Worm (Caenorhabditis elegans) whole organism, L4 larva: Measurements from ENCODE around the gene madf-4.

Experiments used
- F10B5.3 ChIP-seq: sonication (generic microtip); optimal IDR thresholded peaks from 2 replicates; lab custom pipeline; 2016; ENCODE audit warnings: mild to moderate bottlenecking, missing genetic modification characterization, missing compliant biosample characterization
- F49E8.2 ChIP-seq: sonication (generic microtip); optimal IDR thresholded peaks from 2 replicates; lab custom pipeline; 2016; ENCODE audit warnings: missing compliant biosample characterization, mild to moderate bottlenecking, missing genetic modification characterization, borderline replicate concordance
- T20F7.1 ChIP-seq: fragments of 200-800 bp; sonication (Bioruptor generic); optimal IDR thresholded peaks from 2 replicates; lab custom pipeline; 2018; ENCODE audit warnings: mild to moderate bottlenecking, missing genetic modification characterization, missing compliant biosample characterization
- Y48G9A.11 ChIP-seq: fragments of 200-800 bp; sonication (Bioruptor generic); IDR thresholded peaks from 2 replicates; pipeline ENCODE4 v1.3.6; 2022; ENCODE audit warnings: missing genetic modification reagents, missing genetic modification characterization, missing compliant biosample characterization
- aha-1 ChIP-seq: fragments of 150-350 bp; peaks from one replicate; lab custom pipeline; 2014; ENCODE audit warnings: missing biosample characterization, missing genetic modification characterization
- arid-1 ChIP-seq: fragments of 200-800 bp; sonication (Bioruptor generic); conservative IDR thresholded peaks from 2 replicates; pipeline ENCODE4 v1.3.6; 2022; ENCODE audit warnings: missing genetic modification reagents, missing genetic modification characterization, missing compliant biosample characterization
- ceh-28 ChIP-seq: fragments of 150-350 bp; optimal IDR thresholded peaks from 2 replicates; lab custom pipeline; 2014; ENCODE audit warnings: missing biosample characterization, missing genetic modification reagents, missing genetic modification characterization
- ceh-62 ChIP-seq: sonication (generic microtip); optimal IDR thresholded peaks from 2 replicates; lab custom pipeline; 2017; ENCODE audit warnings: missing biosample characterization, missing genetic modification characterization
- ces-1 ChIP-seq: fragments of 150-350 bp; sonication (generic microtip); optimal IDR thresholded peaks from 4 replicates; lab custom pipeline; 2014; ENCODE audit warnings: missing biosample characterization, missing genetic modification reagents, missing genetic modification characterization
- daf-12 ChIP-seq: fragments of 150-350 bp; optimal IDR thresholded peaks from 2 replicates; lab custom pipeline; 2014; ENCODE audit warnings: missing biosample characterization, missing genetic modification reagents, missing genetic modification characterization
- daf-16 ChIP-seq, 3 experiments: sonication (generic microtip); optimal IDR thresholded peaks; 2 replicates each; lab custom pipeline; 2016 to 2017; ENCODE audit warnings: missing genetic modification characterization in 3 of 3, missing genetic modification reagents in 3 of 3, mild to moderate bottlenecking in 2 of 3, missing compliant biosample characterization in 2 of 3, missing biosample characterization in 1 of 3, moderate library complexity in 1 of 3
- daf-19 ChIP-seq: fragments of 200-800 bp; sonication (Bioruptor generic); conservative IDR thresholded peaks from 2 replicates; pipeline ENCODE4 v1.3.6; 2022; ENCODE audit warnings: missing genetic modification characterization, missing compliant biosample characterization
- daf-8 ChIP-seq: fragments of 200-800 bp; sonication (Bioruptor generic); IDR thresholded peaks from 2 replicates; pipeline ENCODE4 v1.3.6; 2022; ENCODE audit warnings: missing genetic modification characterization, missing compliant biosample characterization
- dmd-6 ChIP-seq: fragments of 200-800 bp; sonication (Bioruptor generic); IDR thresholded peaks from 2 replicates; pipeline ENCODE4 v1.3.6; 2022; ENCODE audit warnings: missing genetic modification reagents, missing genetic modification characterization, missing compliant biosample characterization
- dpl-1 ChIP-seq: fragments of 150-350 bp; optimal IDR thresholded peaks from 2 replicates; lab custom pipeline; 2014; ENCODE audit warnings: missing biosample characterization, missing genetic modification reagents, missing genetic modification characterization
- egl-27 ChIP-seq: sonication (generic microtip); optimal IDR thresholded peaks from 3 replicates; lab custom pipeline; 2017; ENCODE audit warnings: missing biosample characterization, missing genetic modification reagents, missing genetic modification characterization
- fkh-10 ChIP-seq: fragments of 150-350 bp; optimal IDR thresholded peaks from 2 replicates; lab custom pipeline; 2014; ENCODE audit warnings: missing biosample characterization, missing genetic modification reagents, missing genetic modification characterization
- fos-1 ChIP-seq: fragments of 150-350 bp; optimal IDR thresholded peaks from 2 replicates; lab custom pipeline; 2014; ENCODE audit warnings: missing biosample characterization, missing genetic modification characterization
- hif-1 ChIP-seq, 2 experiments: sonication (generic microtip); optimal IDR thresholded peaks; 2 replicates each; lab custom pipeline; 2016 to 2017; ENCODE audit warnings: missing compliant biosample characterization in 2 of 2, missing genetic modification characterization in 2 of 2, missing genetic modification reagents in 2 of 2, missing genotype in 2 of 2, mild to moderate bottlenecking in 1 of 2
- hlh-11 ChIP-seq: fragments of 200-800 bp; sonication (Bioruptor generic); optimal IDR thresholded peaks from 2 replicates; lab custom pipeline; 2018; ENCODE audit warnings: mild to moderate bottlenecking, missing genetic modification characterization, missing compliant biosample characterization
- hlh-30 ChIP-seq: sonication (generic microtip); optimal IDR thresholded peaks from 2 replicates; lab custom pipeline; 2017; ENCODE audit warnings: antibody characterized with exemption, mild to moderate bottlenecking, missing genetic modification characterization, missing compliant biosample characterization; ENCODE audit not compliant: insufficient read depth
- hmg-1.1 ChIP-seq: fragments of 200-800 bp; sonication (Bioruptor generic); IDR thresholded peaks from 2 replicates; pipeline ENCODE4 v1.3.6; 2022; ENCODE audit warnings: missing genetic modification reagents, missing genetic modification characterization, missing compliant biosample characterization
- lin-1 ChIP-seq: fragments of 200-800 bp; sonication (Bioruptor generic); IDR thresholded peaks from 2 replicates; pipeline ENCODE4 v1.3.6; 2022; ENCODE audit warnings: missing genetic modification reagents, missing genetic modification characterization, missing compliant biosample characterization
- lin-13 ChIP-seq: fragments of 150-350 bp; optimal IDR thresholded peaks from 2 replicates; lab custom pipeline; 2014; ENCODE audit warnings: missing biosample characterization, missing genetic modification reagents, missing genetic modification characterization
- lin-38 ChIP-seq: fragments of 200-800 bp; sonication (Bioruptor generic); IDR thresholded peaks from 2 replicates; pipeline ENCODE4 v1.3.6; 2022; ENCODE audit warnings: missing genetic modification reagents, missing genetic modification characterization, missing compliant biosample characterization
- lsy-2 ChIP-seq, 2 experiments: fragments of 150-350 bp in 1 of 2; sonication (generic microtip) in 1 of 2; optimal IDR thresholded peaks; 2 replicates each; lab custom pipeline; 2014 to 2017; ENCODE audit warnings: missing biosample characterization in 2 of 2, missing genetic modification characterization in 2 of 2
- mdl-1 ChIP-seq, 2 experiments: fragments of 150-350 bp in 1 of 2; sonication (generic microtip) in 1 of 2; optimal IDR thresholded peaks; 2 replicates each; lab custom pipeline; 2014 to 2017; ENCODE audit warnings: missing biosample characterization in 2 of 2, missing genetic modification characterization in 2 of 2
- nhr-102 ChIP-seq: sonication (generic microtip); optimal IDR thresholded peaks from 2 replicates; lab custom pipeline; 2016; ENCODE audit warnings: mild to moderate bottlenecking, missing genetic modification characterization, moderate library complexity, missing compliant biosample characterization
- nhr-28 ChIP-seq: fragments of 150-350 bp; optimal IDR thresholded peaks from 2 replicates; lab custom pipeline; 2014; ENCODE audit warnings: missing biosample characterization, missing genetic modification characterization
- nhr-48 ChIP-seq: sonication (generic microtip); optimal IDR thresholded peaks from 2 replicates; lab custom pipeline; 2016; ENCODE audit warnings: mild to moderate bottlenecking, missing genetic modification characterization, missing compliant biosample characterization
- nhr-77 ChIP-seq: fragments of 150-350 bp; optimal IDR thresholded peaks from 2 replicates; lab custom pipeline; 2014; ENCODE audit warnings: missing biosample characterization, missing genetic modification characterization
- pqm-1 ChIP-seq: sonication (generic microtip); optimal IDR thresholded peaks from 2 replicates; lab custom pipeline; 2017; ENCODE audit warnings: missing biosample characterization, missing genetic modification characterization
- rbr-2 ChIP-seq: sonication (generic microtip); optimal IDR thresholded peaks from 2 replicates; lab custom pipeline; 2016; ENCODE audit warnings: missing genotype, missing genetic modification characterization, missing compliant biosample characterization
- saeg-2 ChIP-seq: fragments of 200-800 bp; sonication (Bioruptor generic); IDR thresholded peaks from 2 replicates; pipeline ENCODE4 v1.3.6; 2022; ENCODE audit warnings: missing genetic modification reagents, missing genetic modification characterization, missing compliant biosample characterization
- tra-1 ChIP-seq: fragments of 200-800 bp; sonication (Bioruptor generic); IDR thresholded peaks from 2 replicates; pipeline ENCODE4 v1.3.6; 2022; ENCODE audit warnings: missing genetic modification reagents, missing genetic modification characterization, missing compliant biosample characterization
- unc-130 ChIP-seq: sonication (generic microtip); optimal IDR thresholded peaks from 2 replicates; lab custom pipeline; 2016; ENCODE audit warnings: missing genetic modification reagents, missing genetic modification characterization, missing compliant biosample characterization
- unc-39 ChIP-seq: sonication (generic microtip); optimal IDR thresholded peaks from 2 replicates; lab custom pipeline; 2017; ENCODE audit warnings: missing biosample characterization, missing genetic modification characterization

Gene madf-4

DNA sequence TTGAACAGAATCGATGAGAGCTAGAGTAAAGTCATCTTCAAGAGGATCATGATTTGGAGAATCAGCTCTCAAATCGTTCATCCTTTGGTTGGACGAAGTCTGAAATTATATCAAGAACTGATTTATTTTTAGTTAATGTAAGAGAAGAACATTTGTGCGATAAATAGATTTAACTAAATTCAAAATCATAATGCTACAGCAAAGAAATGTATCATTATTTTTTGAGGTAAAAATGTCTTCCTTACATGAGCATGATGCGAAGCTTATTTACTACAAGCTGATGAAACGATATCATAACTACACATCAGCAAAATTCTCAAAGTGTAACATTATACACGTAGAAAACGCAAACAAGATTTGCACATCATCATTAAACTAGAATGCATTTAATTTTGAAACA is at the start of gene madf-4:
Gene madf-4 (minus strand): TSS at position 101 of the 400 bp plus-strand sequence.
- TF ChIP-seq fos-1 (tag; lab: Kevin White, UChicago) (no peak), lsy-2 (tag; optimal IDR thresholded peaks at IDR 0.05; lab: Kevin White, UChicago) (no peak), nhr-102 (no peak), daf-8 (GFP tag; lab: Robert Waterston, UW) (no peak), arid-1 (GFP tag; lab: Robert Waterston, UW) (no peak)
- TF ChIP-seq, all 104 proteins: peak for 0

DNA sequence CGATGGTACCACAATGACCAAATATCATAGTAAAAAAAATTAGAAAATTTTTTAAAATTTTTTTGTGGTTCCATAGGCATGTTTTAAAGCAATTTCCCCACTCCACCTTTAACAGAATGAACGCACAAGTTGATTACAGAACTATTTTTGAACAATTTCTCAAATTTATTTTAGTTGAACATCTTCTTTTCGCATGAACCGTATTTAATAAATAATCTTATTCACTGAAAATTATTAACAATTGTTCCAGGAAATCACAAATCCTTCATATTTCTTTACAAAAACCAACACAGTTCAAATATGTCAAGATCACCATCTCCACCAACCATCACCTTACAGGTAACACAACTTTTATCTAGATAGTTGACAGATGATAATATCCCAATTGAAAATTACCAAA is 49.3 kb upstream of the madf-4 start, which contains the start of gene lea-1:
Gene lea-1 (plus strand): TSS at position 301 of the 400 bp plus-strand sequence.
- TF ChIP-seq lin-1 (GFP tag; lab: Robert Waterston, UW): no peak

DNA sequence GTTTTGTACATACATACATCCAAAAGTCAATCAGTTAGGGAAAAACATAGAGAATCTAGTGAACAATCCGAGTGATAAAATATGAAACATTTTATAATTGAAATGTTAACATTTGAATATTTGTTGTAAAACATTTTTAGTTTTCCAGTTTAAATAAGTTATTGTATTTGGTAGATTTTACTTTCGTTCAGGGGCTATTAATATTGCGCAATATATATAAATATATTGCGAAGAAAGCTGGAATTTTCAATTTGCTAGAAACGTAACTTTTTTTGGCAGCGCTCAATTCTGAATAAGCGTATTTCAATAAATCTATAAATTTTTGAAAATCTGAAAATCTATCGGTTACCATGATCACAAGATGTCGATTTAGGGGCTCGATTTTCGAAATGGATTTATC is 45.2 kb upstream of the madf-4 start:
- TF ChIP-seq ces-1: no peak
- TF ChIP-seq lin-38 (GFP tag; lab: Robert Waterston, UW): 0 out of 2 replicates have a peak, but pooled peaks have one; percentile 26

DNA sequence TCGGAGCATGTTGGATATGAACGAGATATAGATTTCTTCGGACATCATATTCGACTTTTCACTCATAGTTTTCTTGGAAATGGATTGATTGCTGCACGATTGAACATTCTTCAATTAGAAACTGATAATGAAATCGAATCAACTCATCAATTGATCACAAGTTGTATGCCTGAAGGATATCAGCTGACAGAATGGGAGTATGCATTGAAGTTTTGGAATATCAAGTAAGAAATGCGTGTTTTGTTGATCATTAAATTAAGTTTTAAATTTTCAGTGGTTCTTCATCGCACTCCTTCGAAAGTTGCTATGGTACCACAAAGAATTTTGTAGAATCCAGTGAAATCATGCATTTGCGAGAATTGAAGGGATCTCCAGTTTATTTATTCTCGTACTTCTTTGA is 44.1 kb upstream of the madf-4 start:
- TF ChIP-seq saeg-2 (no peak), hlh-30 (peak; percentile 15)

DNA sequence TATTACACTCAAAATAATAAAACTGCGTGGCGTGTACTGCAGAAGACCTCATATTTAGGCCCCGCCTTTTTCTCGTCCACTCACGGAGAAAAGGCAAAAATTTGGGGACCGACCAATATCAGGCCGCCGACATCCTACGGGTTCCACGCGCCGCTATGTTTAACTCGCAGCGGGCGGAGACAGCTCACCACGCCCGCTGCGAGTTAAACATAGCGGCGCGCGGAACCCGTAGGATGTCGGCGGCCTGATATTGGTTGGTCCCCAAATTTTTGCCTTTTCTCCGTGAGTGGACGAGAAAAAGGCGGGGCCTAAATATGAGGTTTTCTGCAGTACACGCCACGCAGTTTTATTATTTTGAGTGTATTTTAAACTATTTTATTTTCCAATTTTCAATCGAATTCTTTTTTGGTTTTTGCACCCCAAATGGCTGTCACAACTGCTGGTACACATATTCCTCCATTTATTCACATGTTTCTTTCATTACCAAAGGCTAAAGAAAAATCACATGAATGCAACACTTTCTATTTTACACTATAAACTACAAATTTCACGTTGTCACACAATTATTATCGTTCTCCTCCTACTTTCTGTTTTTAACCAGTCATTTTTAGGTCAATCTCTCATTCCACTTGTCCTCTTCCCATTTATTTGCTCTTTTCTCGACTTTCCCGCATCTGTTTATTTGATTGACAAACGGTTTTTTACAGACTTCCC is 41.9 kb upstream of the madf-4 start, which contains the start of gene uda-1:
Gene uda-1 (plus strand): TSS at position 708 of the 714 bp plus-strand sequence.
- TF ChIP-seq dmd-6 (GFP tag; lab: Robert Waterston, UW) (peak; percentile 12; the same call in 1 of the 2 replicates), nhr-28 (peak; percentile 96), hlh-30 (peak; percentile 62)

DNA sequence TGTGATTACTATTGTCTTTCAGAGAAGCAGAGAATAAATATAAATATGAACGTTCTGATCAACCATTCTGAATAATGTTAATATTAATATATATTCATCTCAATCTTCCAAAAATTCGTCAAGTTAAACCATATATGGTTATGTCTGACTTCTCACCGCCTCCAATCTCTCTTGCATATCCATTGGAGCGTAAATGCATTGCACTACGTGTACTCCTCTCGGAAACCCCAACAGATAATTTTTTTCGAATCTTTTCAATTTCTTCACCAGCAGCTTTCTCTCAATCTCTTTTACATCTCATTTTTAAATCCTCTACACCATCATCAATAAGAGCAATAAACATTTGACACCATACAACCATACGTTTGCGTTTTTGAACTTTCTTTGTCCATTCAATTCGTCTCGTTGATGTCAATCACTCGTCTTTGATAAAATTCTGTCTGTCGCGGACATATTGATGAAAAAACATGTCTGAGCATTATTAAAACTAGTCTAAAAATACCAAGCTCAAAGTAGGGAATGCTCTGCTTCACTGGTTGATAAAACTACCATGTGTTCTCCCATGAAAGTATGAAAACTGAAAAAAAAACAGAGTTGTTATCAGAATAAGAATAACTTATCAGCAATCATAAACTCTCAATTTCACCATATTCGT is 41.1 kb upstream of the madf-4 start:
- TF ChIP-seq hlh-30 (peak; percentile 31), saeg-2 (no peak), fkh-10 (GFP tag; lab: Kevin White, UChicago) (no peak), nhr-102 (peak; percentile 18), dpl-1 (GFP tag; lab: Kevin White, UChicago) (peak; percentile 31), hmg-1.1 (no peak), rbr-2 (tag; lab: Kevin White, UChicago) (no peak), egl-27 (tag; lab: Kevin White, UChicago) (no peak), dmd-6 (GFP tag; lab: Robert Waterston, UW) (peak; percentile 72), tra-1 (GFP tag; lab: Robert Waterston, UW) (peak; percentile 43; the same call in 1 of the 2 replicates), nhr-48 (peak; percentile 57), lin-13 (GFP tag; lab: Kevin White, UChicago) (peak; percentile 8), daf-16 (GFP tag; optimal IDR thresholded peaks at IDR 0.05; lab: Kevin White, UChicago) (peak in 1 of 2 experiments; percentile 13), daf-16 (tag; optimal IDR thresholded peaks at IDR 0.05; lab: Kevin White, UChicago) (peak; percentile 55), nhr-77 (tag; lab: Kevin White, UChicago) (peak; percentile 5), mdl-1 (tag; optimal IDR thresholded peaks at IDR 0.05; lab: Kevin White, UChicago) (peak in 1 of 2 experiments; percentile 41), unc-130 (GFP tag; lab: Kevin White, UChicago) (peak; percentile 17), F10B5.3 (tag; lab: Kevin White, UChicago) (no peak), F49E8.2 (tag; lab: Kevin White, UChicago) (no peak), unc-39 (tag; lab: Kevin White, UChicago) (no peak), ceh-62 (tag; lab: Kevin White, UChicago) (no peak), Y48G9A.11 (no peak), nhr-28 (peak; percentile 71), hlh-11 (tag; lab: Kevin White, UChicago) (peak; percentile 75), hif-1 (tag; optimal IDR thresholded peaks at IDR 0.05; lab: Kevin White, UChicago) (peak in 1 of 2 experiments; percentile 62), daf-12 (tag; lab: Kevin White, UChicago) (no peak), aha-1 (no peak), pqm-1 (tag; lab: Kevin White, UChicago) (peak; percentile 64), T20F7.1 (GFP tag; lab: Kevin White, UChicago) (peak; percentile 56), lsy-2 (tag; optimal IDR thresholded peaks at IDR 0.05; lab: Kevin White, UChicago) (peak; percentile 23 to 75), ceh-28 (tag; lab: Kevin White, UChicago) (no peak), lin-38 (GFP tag; lab: Robert Waterston, UW) (peak; percentile 94), daf-19 (GFP tag; lab: Robert Waterston, UW) (no peak)
